Worm (Caenorhabditis elegans) whole organism, L4 larva: Measurements from ENCODE around the gene mec-17.

Experiments
- fos-1 ChIP-seq: fragments of 150-350 bp; optimal IDR thresholded peaks from 2 replicates; lab custom pipeline; 2014; ENCODE audit warnings: missing biosample characterization, missing genetic modification characterization
- lin-1 ChIP-seq: fragments of 200-800 bp; sonication (Bioruptor generic); IDR thresholded peaks from 2 replicates; pipeline ENCODE4 v1.3.6; 2022; ENCODE audit warnings: missing genetic modification reagents, missing genetic modification characterization, missing compliant biosample characterization
- pha-4 ChIP-seq, 2 experiments: fragments of 150-350 bp in 1 of 2; fragments of 200-800 bp in 1 of 2; sonication (Bioruptor generic) in 1 of 2; IDR thresholded peaks in 1 of 2; optimal IDR thresholded peaks in 1 of 2; 2 replicates each; pipeline versions ENCODE4 v1.3.6 to Lab custom; 2014 to 2022; ENCODE audit warnings: missing genetic modification characterization in 2 of 2, missing genetic modification reagents in 2 of 2, missing biosample characterization in 1 of 2, missing compliant biosample characterization in 1 of 2
- unc-62 ChIP-seq, 3 experiments: fragments of 150-350 bp in 1 of 3; sonication (generic microtip); optimal IDR thresholded peaks in 2 of 3; peaks in 1 of 3; 1 replicate in 1 of 3; 2 replicates in 2 of 3; lab custom pipeline; 2014 to 2017; ENCODE audit warnings: missing biosample characterization in 3 of 3, missing genetic modification characterization in 3 of 3, missing genetic modification reagents in 3 of 3, missing genotype in 1 of 3

DNA sequence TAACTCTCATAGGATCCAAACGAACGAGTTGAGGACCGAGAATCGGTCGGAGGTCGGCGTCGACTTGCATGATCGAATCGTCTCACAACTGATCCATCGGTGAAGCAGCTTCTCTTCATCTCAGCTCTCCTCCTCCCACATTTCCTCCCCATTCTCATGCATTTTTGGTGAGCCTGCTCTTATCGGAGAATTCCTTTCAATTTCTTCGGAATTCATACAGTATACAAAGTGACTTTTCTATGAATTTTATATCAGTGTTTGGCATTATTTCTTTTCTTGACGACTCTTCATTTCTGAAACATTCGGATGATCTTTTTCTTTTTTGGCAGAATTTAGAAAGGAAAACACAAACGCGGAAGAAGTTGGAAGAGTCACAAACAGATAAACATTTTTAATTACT, at the start of gene mec-17:
- TF ChIP-seq lin-1 (GFP tag; lab: Robert Waterston, UW) = no peak
- no peak for TF ChIP-seq fos-1 (tag; lab: Kevin White, UChicago)
- TF ChIP-seq unc-62 (GFP tag; optimal IDR thresholded peaks at IDR 0.05 in 1 of 2; lab: Kevin White, UChicago) = no peak
- no peak for TF ChIP-seq unc-62 (tag; optimal IDR thresholded peaks at IDR 0.05; lab: Kevin White, UChicago)
- no peak for TF ChIP-seq pha-4 (GFP tag; IDR thresholded peaks at IDR 0.05; lab: Robert Waterston, UW)
- no peak for TF ChIP-seq pha-4 (tag; optimal IDR thresholded peaks at IDR 0.05; lab: Kevin White, UChicago)
